Fruit fly (Drosophila melanogaster) whole organism, prepupa: ENCODE results near the gene B9d1.

ENCODE experiments used
- Blimp-1 ChIP-seq: fragments of 200-800 bp; sonication (Bioruptor generic); optimal IDR thresholded peaks from 3 replicates; lab custom pipeline; 2017; ENCODE audit warnings: missing biosample characterization, missing genetic modification characterization, mild to moderate bottlenecking, moderate library complexity, missing genetic modification reagents
- CG11762 ChIP-seq: fragments of 200-800 bp; sonication (Bioruptor generic); optimal IDR thresholded peaks from 3 replicates; lab custom pipeline; 2016; ENCODE audit warnings: missing biosample characterization, missing genetic modification characterization; ENCODE audit not compliant: insufficient read depth
- CG11902 ChIP-seq: fragments of 200-800 bp; sonication (Bioruptor generic); optimal IDR thresholded peaks from 3 replicates; lab custom pipeline; 2016; ENCODE audit warnings: missing biosample characterization, missing genetic modification characterization
- CG1621 ChIP-seq: fragments of 200-800 bp; sonication (Bioruptor generic); optimal IDR thresholded peaks from 3 replicates; lab custom pipeline; 2018; ENCODE audit warnings: missing biosample characterization, mild to moderate bottlenecking, missing genetic modification characterization
- CG16779 ChIP-seq: fragments of 200-800 bp; sonication (Bioruptor generic); optimal IDR thresholded peaks from 3 replicates; lab custom pipeline; 2017; ENCODE audit warnings: missing biosample characterization, mild to moderate bottlenecking, missing genetic modification characterization
- CG32006 ChIP-seq: fragments of 200-800 bp; sonication (Bioruptor generic); optimal IDR thresholded peaks from 3 replicates; lab custom pipeline; 2017; ENCODE audit warnings: missing biosample characterization, mild to moderate bottlenecking, missing genetic modification characterization
- CG34406 ChIP-seq: fragments of 200-800 bp; sonication (Bioruptor generic); optimal IDR thresholded peaks from 3 replicates; lab custom pipeline; 2016; ENCODE audit warnings: missing biosample characterization, missing genetic modification characterization
- CG3919 ChIP-seq: fragments of 200-800 bp; sonication (Bioruptor generic); optimal IDR thresholded peaks from 3 replicates; lab custom pipeline; 2016; ENCODE audit warnings: missing biosample characterization, missing genetic modification characterization
- CG4318 ChIP-seq: fragments of 200-800 bp; sonication (Bioruptor generic); optimal IDR thresholded peaks from 3 replicates; lab custom pipeline; 2017; ENCODE audit warnings: missing biosample characterization, mild to moderate bottlenecking, missing genetic modification characterization
- CG6792 ChIP-seq: fragments of 200-800 bp; sonication (Bioruptor generic); optimal IDR thresholded peaks from 3 replicates; lab custom pipeline; 2016; ENCODE audit warnings: missing biosample characterization, missing genetic modification characterization
- CG6808 ChIP-seq: fragments of 200-800 bp; sonication (Bioruptor generic); optimal IDR thresholded peaks from 3 replicates; lab custom pipeline; 2017; ENCODE audit warnings: missing biosample characterization, missing genetic modification characterization, mild to moderate bottlenecking, moderate library complexity, missing genetic modification reagents
- CG6854 ChIP-seq: fragments of 200-800 bp; sonication (Bioruptor generic); optimal IDR thresholded peaks from 2 replicates; lab custom pipeline; 2017; ENCODE audit warnings: missing biosample characterization, mild to moderate bottlenecking, missing genetic modification characterization
- CG7368 ChIP-seq: fragments of 200-800 bp; sonication (Bioruptor generic); optimal IDR thresholded peaks from 3 replicates; lab custom pipeline; 2016; ENCODE audit warnings: missing biosample characterization, missing genetic modification characterization
- CG8119 ChIP-seq: fragments of 200-800 bp; sonication (Bioruptor generic); IDR thresholded peaks from 3 replicates; pipeline ENCODE4 v1.3.6; 2022; ENCODE audit warnings: missing biosample characterization, missing genetic modification characterization
- CG8319 ChIP-seq: fragments of 200-800 bp; sonication (Bioruptor generic); optimal IDR thresholded peaks from 3 replicates; lab custom pipeline; 2016; ENCODE audit warnings: missing biosample characterization, missing genetic modification characterization
- Eip78C ChIP-seq: fragments of 200-800 bp; sonication (Bioruptor generic); peaks from one replicate; lab custom pipeline; 2016; ENCODE audit warnings: missing biosample characterization, missing genetic modification characterization
- Eip93F ChIP-seq: fragments of 200-800 bp; sonication (Bioruptor generic); optimal IDR thresholded peaks from 2 replicates; lab custom pipeline; 2016; ENCODE audit warnings: missing biosample characterization, mild to moderate bottlenecking, missing genetic modification characterization
- Ets96B ChIP-seq: fragments of 200-800 bp; optimal IDR thresholded peaks from 2 replicates; lab custom pipeline; 2019; ENCODE audit warnings: missing biosample characterization, mild to moderate bottlenecking, missing genetic modification characterization, moderate library complexity
- Hr38 ChIP-seq: sonication (Bioruptor generic); optimal IDR thresholded peaks from 2 replicates; lab custom pipeline; 2016; ENCODE audit warnings: missing biosample characterization, missing genetic modification characterization
- Hr4 ChIP-seq: fragments of 200-800 bp; sonication (Bioruptor generic); optimal IDR thresholded peaks from 3 replicates; lab custom pipeline; 2016; ENCODE audit warnings: missing biosample characterization, missing genetic modification characterization
- OdsH ChIP-seq: fragments of 200-800 bp; sonication (Bioruptor generic); optimal IDR thresholded peaks from 3 replicates; lab custom pipeline; 2016; ENCODE audit warnings: missing biosample characterization, missing genetic modification characterization
- Smox ChIP-seq: fragments of 200-800 bp; sonication (Bioruptor generic); optimal IDR thresholded peaks from 3 replicates; lab custom pipeline; 2016; ENCODE audit warnings: missing biosample characterization, missing genetic modification characterization
- Sox102F ChIP-seq: fragments of 200-800 bp; sonication (Bioruptor generic); optimal IDR thresholded peaks from 2 replicates; lab custom pipeline; 2016; ENCODE audit warnings: missing biosample characterization, mild to moderate bottlenecking, missing genetic modification characterization
- Sox15 ChIP-seq: fragments of 200-800 bp; sonication (Bioruptor generic); optimal IDR thresholded peaks from 3 replicates; lab custom pipeline; 2016; ENCODE audit warnings: missing biosample characterization, missing genetic modification characterization
- achi ChIP-seq: fragments of 200-800 bp; sonication (Bioruptor generic); optimal IDR thresholded peaks from 3 replicates; lab custom pipeline; 2016; ENCODE audit warnings: missing biosample characterization, missing genetic modification characterization
- eg ChIP-seq: fragments of 200-800 bp; sonication (Bioruptor generic); IDR thresholded peaks from 3 replicates; pipeline ENCODE4 v1.3.6; 2022; ENCODE audit warnings: missing biosample characterization, missing genetic modification characterization
- esn ChIP-seq: fragments of 200-800 bp; sonication (Bioruptor generic); optimal IDR thresholded peaks from 2 replicates; lab custom pipeline; 2016; ENCODE audit warnings: missing biosample characterization, mild to moderate bottlenecking, missing genetic modification characterization, moderate library complexity
- fd59A ChIP-seq: fragments of 200-800 bp; sonication (Bioruptor generic); optimal IDR thresholded peaks from 2 replicates; lab custom pipeline; 2017; ENCODE audit warnings: missing biosample characterization, mild to moderate bottlenecking, missing genetic modification characterization, missing genetic modification reagents
- fkh ChIP-seq: fragments of 200-800 bp; sonication (Bioruptor generic); optimal IDR thresholded peaks from 3 replicates; lab custom pipeline; 2017; ENCODE audit warnings: missing biosample characterization, mild to moderate bottlenecking, missing genetic modification characterization, moderate library complexity
- lz ChIP-seq: fragments of 200-800 bp; sonication (Bioruptor generic); optimal IDR thresholded peaks from 3 replicates; lab custom pipeline; 2016; ENCODE audit warnings: missing biosample characterization, missing genetic modification characterization
- pdm3 ChIP-seq: fragments of 200-800 bp; sonication (Bioruptor generic); optimal IDR thresholded peaks from 3 replicates; lab custom pipeline; 2016; ENCODE audit warnings: missing biosample characterization, missing genetic modification characterization
- spab ChIP-seq: fragments of 200-800 bp; sonication (Bioruptor generic); optimal IDR thresholded peaks from 2 replicates; lab custom pipeline; 2017; ENCODE audit warnings: missing biosample characterization, mild to moderate bottlenecking, missing genetic modification characterization, missing genetic modification reagents
- ss ChIP-seq, 2 experiments: fragments of 200-800 bp; sonication (Bioruptor generic); optimal IDR thresholded peaks; 2 replicates in 1 of 2; 3 replicates in 1 of 2; lab custom pipeline; 2017 to 2018; ENCODE audit warnings: mild to moderate bottlenecking in 2 of 2, missing biosample characterization in 2 of 2, missing genetic modification characterization in 2 of 2, moderate library complexity in 1 of 2
- svp ChIP-seq: fragments of 200-800 bp; sonication (Bioruptor generic); peaks from one replicate; lab custom pipeline; 2016; ENCODE audit warnings: missing biosample characterization, missing genetic modification characterization
- topi ChIP-seq: fragments of 200-800 bp; sonication (Bioruptor generic); optimal IDR thresholded peaks from 3 replicates; lab custom pipeline; 2016; ENCODE audit warnings: missing biosample characterization, missing genetic modification characterization
- vri ChIP-seq: fragments of 200-800 bp; sonication (Bioruptor generic); optimal IDR thresholded peaks from 3 replicates; lab custom pipeline; 2016; ENCODE audit warnings: missing biosample characterization, mild to moderate bottlenecking, missing genetic modification characterization

Gene B9d1

DNA sequence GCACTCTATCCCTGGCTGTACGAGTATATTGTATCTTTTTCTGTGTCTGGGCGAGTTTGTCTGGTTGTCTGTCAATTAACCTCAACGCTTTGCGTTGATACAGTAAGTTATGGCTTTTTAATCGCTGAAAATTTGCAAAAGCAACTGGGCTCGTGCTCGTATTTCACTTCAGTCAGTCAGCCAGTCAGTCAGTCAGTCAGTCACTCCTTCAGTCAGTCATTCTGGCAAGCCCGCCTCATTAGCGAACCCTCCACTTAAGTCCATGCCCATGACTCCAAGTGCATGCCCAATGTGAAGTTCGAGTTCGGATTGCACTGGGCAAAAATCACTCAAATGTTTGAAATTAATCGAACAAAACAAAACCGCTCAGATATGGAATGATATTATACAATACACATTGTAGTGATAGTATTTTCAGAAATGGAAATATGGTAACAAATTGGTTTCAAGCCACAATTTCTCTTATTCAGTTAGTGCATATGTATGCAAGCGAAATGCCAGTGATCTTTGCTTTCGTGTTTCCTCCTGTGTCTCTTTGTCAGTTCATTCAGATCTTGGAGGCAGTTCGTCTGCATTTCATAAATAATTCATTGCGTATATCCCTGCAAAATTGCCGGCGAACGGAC is 24.2 kb upstream of the B9d1 start (continued):
- TF ChIP-seq CG3919 = peak; percentile 37
- TF ChIP-seq CG6808 (GFP tag; lab: Kevin White, UChicago) = peak; percentile 16
- TF ChIP-seq esn (GFP tag; lab: Kevin White, UChicago) = peak; percentile 68
- no peak for TF ChIP-seq Eip93F (GFP tag; lab: Kevin White, UChicago)
- TF ChIP-seq CG4318 (GFP tag; lab: Kevin White, UChicago) = no peak
- TF ChIP-seq ss (GFP tag; optimal IDR thresholded peaks at IDR 0.05; lab: Kevin White, UChicago) = peak; percentile 20 to 26
- TF ChIP-seq CG6792 = peak; percentile 46
- TF ChIP-seq lz (GFP tag; lab: Kevin White, UChicago) = peak; percentile 56
- no peak for TF ChIP-seq CG16779 (tag; lab: Kevin White, UChicago)
- no peak for TF ChIP-seq fd59A
- TF ChIP-seq OdsH (GFP tag; lab: Kevin White, UChicago) = peak; percentile 32
- no peak for TF ChIP-seq spab (GFP tag; lab: Kevin White, UChicago)
- TF ChIP-seq CG1621 (tag; lab: Kevin White, UChicago) = peak; percentile 18
- TF ChIP-seq Hr4 (GFP tag; lab: Kevin White, UChicago) = no peak
- no peak for TF ChIP-seq CG32006 (GFP tag; lab: Kevin White, UChicago)
- peak; percentile 23 for TF ChIP-seq CG7368 (GFP tag; lab: Kevin White, UChicago)
- TF ChIP-seq pdm3 = peak; percentile 55
- no peak for TF ChIP-seq Hr38
- peak; percentile 45 for TF ChIP-seq CG34406 (GFP tag; lab: Kevin White, UChicago)
- TF ChIP-seq topi = peak; percentile 53
- TF ChIP-seq CG11762 (GFP tag; lab: Kevin White, UChicago) = no peak
- no peak for TF ChIP-seq CG8119 (GFP tag; lab: Robert Waterston, UW)
- TF ChIP-seq Sox15 (GFP tag; lab: Kevin White, UChicago) = no peak

DNA sequence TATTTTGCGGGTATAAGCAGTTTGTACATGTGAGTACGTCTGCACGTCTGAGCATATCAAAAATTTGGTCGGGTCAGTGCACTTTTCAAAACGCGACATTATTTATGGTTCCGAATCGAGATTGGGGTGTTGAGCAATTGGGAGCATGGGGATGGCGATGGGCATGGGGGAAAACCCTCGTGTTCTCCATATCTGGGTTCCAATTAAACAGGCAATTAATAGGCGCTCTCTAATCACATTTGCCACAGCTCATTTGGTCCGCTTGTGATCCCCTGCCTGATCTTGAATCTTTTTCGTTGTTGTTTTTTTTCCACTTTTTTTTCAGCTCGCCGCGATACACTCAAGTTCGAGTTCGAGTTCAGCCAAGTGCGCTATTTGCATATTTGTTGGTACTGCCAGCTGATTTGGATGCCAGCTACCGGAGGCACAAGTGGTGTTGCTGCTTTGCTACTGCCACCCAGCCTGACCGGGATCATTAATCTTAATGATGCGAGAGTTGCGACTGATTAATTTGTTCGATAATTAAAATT is 23.5 kb upstream of the B9d1 start:
- TF ChIP-seq CG4318 (GFP tag; lab: Kevin White, UChicago) = no peak
- TF ChIP-seq Ets96B (tag; lab: Kevin White, UChicago) = no peak
- no peak for TF ChIP-seq CG32006 (GFP tag; lab: Kevin White, UChicago)
- TF ChIP-seq fkh (GFP tag; lab: Kevin White, UChicago) = no peak
- TF ChIP-seq svp = peak; percentile 100
- no peak for TF ChIP-seq CG6854
- TF ChIP-seq CG7368 (GFP tag; lab: Kevin White, UChicago) = no peak
- TF ChIP-seq fd59A = no peak
- peak; percentile 5 for TF ChIP-seq Eip78C
- TF ChIP-seq vri = no peak
- no peak for TF ChIP-seq Smox (GFP tag; lab: Kevin White, UChicago)
- no peak for TF ChIP-seq CG8119 (GFP tag; lab: Robert Waterston, UW)
- TF ChIP-seq eg = no peak
- TF ChIP-seq CG11902 (GFP tag; lab: Kevin White, UChicago) = no peak
- TF ChIP-seq CG8319 (GFP tag; lab: Kevin White, UChicago) = no peak

DNA sequence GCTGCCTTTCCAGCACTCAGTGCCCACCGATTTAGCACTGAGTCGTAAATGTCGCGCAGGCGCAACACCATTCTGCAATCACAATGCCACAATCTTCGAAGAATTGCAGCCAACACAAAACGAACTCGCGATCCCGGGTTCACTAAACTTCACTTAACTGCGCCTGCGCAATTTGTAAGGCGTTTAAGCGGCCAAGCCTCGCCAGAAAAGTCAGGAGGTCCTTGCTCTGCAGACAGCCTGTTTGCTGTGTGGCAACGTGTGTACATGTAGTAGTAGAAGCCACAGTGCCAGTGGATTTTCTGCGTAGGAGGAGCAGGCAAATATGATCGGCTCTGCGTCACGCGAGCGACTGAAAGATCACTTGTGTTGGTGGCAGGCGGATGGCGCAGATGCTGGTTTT is 18.5 kb upstream of the B9d1 start:
- no peak for TF ChIP-seq CG8119 (GFP tag; lab: Robert Waterston, UW)
- no peak for TF ChIP-seq Smox (GFP tag; lab: Kevin White, UChicago)
- TF ChIP-seq Eip78C = no peak
- no peak for TF ChIP-seq Hr4 (GFP tag; lab: Kevin White, UChicago)
- TF ChIP-seq CG16779 (tag; lab: Kevin White, UChicago) = no peak
- no peak for TF ChIP-seq Sox102F (GFP tag; lab: Kevin White, UChicago)
- peak; percentile 42 for TF ChIP-seq CG6854
- no peak for TF ChIP-seq achi (GFP tag; lab: Kevin White, UChicago)
- TF ChIP-seq svp = peak; percentile 75
- TF ChIP-seq eg = 0 out of 3 replicates have a peak, but pooled peaks have one; percentile 11
- TF ChIP-seq Blimp-1 (GFP tag; lab: Kevin White, UChicago) = no peak
